Fruit fly (Drosophila melanogaster): ENCODE data around the gene CG13625.

Gene CG13625

dm6 chr3R:24543676-24544277 lies 41.2 kb downstream of the CG13625 start, which contains the start of gene Cftr (continued):
- no peak for TF ChIP-seq usp (GFP tag; optimal IDR thresholded peaks at IDR 0.05)
- TF ChIP-seq CG10979 (tag; optimal IDR thresholded peaks at IDR 0.05), result no peak
- TF ChIP-seq ftz-f1 (GFP tag; optimal IDR thresholded peaks at IDR 0.05), result peak; percentile 75
- no peak for TF ChIP-seq gcm2 (GFP tag; optimal IDR thresholded peaks at IDR 0.05)
- peak; percentile 41 for TF ChIP-seq NC2β (GFP tag; optimal IDR thresholded peaks at IDR 0.05)
- no peak for TF ChIP-seq z (GFP tag; IDR thresholded peaks at IDR 0.05)
- peak; percentile 47 for TF ChIP-seq abd-A (tag; optimal IDR thresholded peaks at IDR 0.05)
- TF ChIP-seq CG11247 (GFP tag; IDR thresholded peaks at IDR 0.05), result peak; percentile 46
- peak; percentile 22; the same call in 1 of the 3 replicates for TF ChIP-seq so (GFP tag; IDR thresholded peaks at IDR 0.05)
- TF ChIP-seq Hsf (GFP tag; optimal IDR thresholded peaks at IDR 0.05), result peak; percentile 26
- TF ChIP-seq PHDP (tag; optimal IDR thresholded peaks at IDR 0.05), result peak; percentile 15
- TF ChIP-seq corto (GFP tag; optimal IDR thresholded peaks at IDR 0.05), result no peak
- TF ChIP-seq CG4730 (GFP tag; IDR thresholded peaks at IDR 0.05), result no peak
- no peak for TF ChIP-seq CG8388 (GFP tag; optimal IDR thresholded peaks at IDR 0.05)
- TF ChIP-seq CG15269 (tag; optimal IDR thresholded peaks at IDR 0.05), result no peak
- no peak for TF ChIP-seq YL-1 (GFP tag; optimal IDR thresholded peaks at IDR 0.05)
- peak; percentile 10 for TF ChIP-seq CG5245 (GFP tag; optimal IDR thresholded peaks at IDR 0.05)
- no peak for TF ChIP-seq sc (optimal IDR thresholded peaks at IDR 0.05)
- no peak for TF ChIP-seq sc (GFP tag; optimal IDR thresholded peaks at IDR 0.05)
- TF ChIP-seq vnd (GFP tag; IDR thresholded peaks at IDR 0.05; ENCODE audit: partially characterized antibody), result no peak
- no peak for TF ChIP-seq CG8281 (tag; optimal IDR thresholded peaks at IDR 0.05)
- TF ChIP-seq hbn (GFP tag; IDR thresholded peaks at IDR 0.05; ENCODE audit: partially characterized antibody), result no peak
- TF ChIP-seq Usf (GFP tag; optimal IDR thresholded peaks at IDR 0.05), result no peak
- TF ChIP-seq CG17829 (tag; optimal IDR thresholded peaks at IDR 0.05), result no peak
- no peak for TF ChIP-seq gsb (GFP tag; IDR thresholded peaks at IDR 0.05)
- peak in 1 of 2 experiments; percentile 43 for TF ChIP-seq Hr51 (GFP tag; optimal IDR thresholded peaks at IDR 0.05)
- TF ChIP-seq CG2129 (GFP tag; IDR thresholded peaks at IDR 0.05; ENCODE audit: partially characterized antibody), result no peak
- TF ChIP-seq CG30431 (GFP tag; optimal IDR thresholded peaks at IDR 0.05), result no peak
- TF ChIP-seq gce (GFP tag; IDR thresholded peaks at IDR 0.05), result no peak; the same call in 2 of the 3 replicates
- no peak for TF ChIP-seq insv (GFP tag; optimal IDR thresholded peaks at IDR 0.05)
- TF ChIP-seq bab2 (GFP tag; optimal IDR thresholded peaks at IDR 0.05), result peak; percentile 37
- peak; percentile 56; the same call in 1 of the 2 replicates for TF ChIP-seq CG14441 (GFP tag; IDR thresholded peaks at IDR 0.05)
- peak; percentile 43 for TF ChIP-seq Ptx1 (GFP tag; IDR thresholded peaks at IDR 0.05)
- peak; percentile 71 for TF ChIP-seq Bgb (GFP tag; IDR thresholded peaks at IDR 0.05; ENCODE audit: partially characterized antibody)
- TF ChIP-seq CG7987 (GFP tag; optimal IDR thresholded peaks at IDR 0.05), result peak; percentile 80
- TF ChIP-seq Ets65A (GFP tag), result peak; percentile 46
- no peak for TF ChIP-seq CG4820 (GFP tag; optimal IDR thresholded peaks at IDR 0.05)
- peak; percentile 68 for TF ChIP-seq CG34376 (GFP tag; optimal IDR thresholded peaks at IDR 0.05)
- no peak for TF ChIP-seq kah (GFP tag; optimal IDR thresholded peaks at IDR 0.05)
- TF ChIP-seq Atf3 (GFP tag; optimal IDR thresholded peaks at IDR 0.05), result no peak
- peak; percentile 70 for TF ChIP-seq CG9932 (GFP tag; IDR thresholded peaks at IDR 0.05)
- no peak for TF ChIP-seq Lhr (GFP tag; optimal IDR thresholded peaks at IDR 0.05)
- peak; percentile 9; the same call in 1 of the 2 replicates for TF ChIP-seq MBD-R2 (GFP tag; IDR thresholded peaks at IDR 0.05)
- TF ChIP-seq CG2712 (tag; optimal IDR thresholded peaks at IDR 0.05), result no peak
- no peak for TF ChIP-seq Hr39 (optimal IDR thresholded peaks at IDR 0.05)
- no peak for TF ChIP-seq peb (GFP tag; IDR thresholded peaks at IDR 0.05)
- peak; percentile 47 for TF ChIP-seq Hey (tag; optimal IDR thresholded peaks at IDR 0.05)
- peak; percentile 30 for TF ChIP-seq CG33213 (GFP tag; optimal IDR thresholded peaks at IDR 0.05)
- no peak for TF ChIP-seq wor (GFP tag; IDR thresholded peaks at IDR 0.05)
- TF ChIP-seq CG18476 (GFP tag; optimal IDR thresholded peaks at IDR 0.05), result peak; percentile 52
- no peak for TF ChIP-seq Hmx (GFP tag; optimal IDR thresholded peaks at IDR 0.05)

All from whole organism, embryonic.